Fruit fly (Drosophila melanogaster) whole organism, embryonic: ENCODE data around the gene CG32708.

Source experiments
- Atf3 ChIP-seq: fragments of 200-800 bp; sonication (Bioruptor generic); optimal IDR thresholded peaks from 3 replicates; lab custom pipeline; 2016; ENCODE audit warnings: missing biosample characterization, missing genetic modification characterization
- Atf6 ChIP-seq: fragments of 200-800 bp; sonication (Bioruptor generic); IDR thresholded peaks from 2 replicates; pipeline ENCODE4 v1.3.6; 2022; ENCODE audit warnings: missing biosample characterization, missing genetic modification characterization
- CG10543 ChIP-seq: fragments of 200-800 bp; sonication (Bioruptor generic); optimal IDR thresholded peaks from 3 replicates; lab custom pipeline; 2017; ENCODE audit warnings: missing biosample characterization, mild to moderate bottlenecking, missing genetic modification characterization, moderate library complexity
- CG11456 ChIP-seq: fragments of 200-800 bp; sonication (Bioruptor generic); IDR thresholded peaks from 3 replicates; pipeline ENCODE4 v1.3.6; 2022; ENCODE audit warnings: missing biosample characterization, missing genetic modification characterization
- CG12299 ChIP-seq: fragments of 200-800 bp; sonication (Bioruptor generic); optimal IDR thresholded peaks from 2 replicates; lab custom pipeline; 2018; ENCODE audit warnings: missing biosample characterization, mild to moderate bottlenecking, missing genetic modification characterization
- CG1529 ChIP-seq: fragments of 200-800 bp; sonication (Bioruptor generic); optimal IDR thresholded peaks from 3 replicates; lab custom pipeline; 2018; ENCODE audit warnings: missing biosample characterization, missing genetic modification characterization
- CG17328 ChIP-seq: fragments of 200-800 bp; sonication (Bioruptor generic); IDR thresholded peaks from 2 replicates; pipeline ENCODE4 v1.3.6; 2022; ENCODE audit warnings: missing biosample characterization, missing genetic modification characterization
- CG17829 ChIP-seq: fragments of 200-800 bp; optimal IDR thresholded peaks from 2 replicates; lab custom pipeline; 2019; ENCODE audit warnings: missing biosample characterization, mild to moderate bottlenecking, missing genetic modification characterization, moderate library complexity
- CG17912 ChIP-seq: fragments of 200-800 bp; sonication (Bioruptor generic); optimal IDR thresholded peaks from 2 replicates; lab custom pipeline; 2018; ENCODE audit warnings: missing biosample characterization, mild to moderate bottlenecking, missing genetic modification characterization
- CG1792 ChIP-seq: fragments of 200-800 bp; sonication (Bioruptor generic); optimal IDR thresholded peaks from 2 replicates; lab custom pipeline; 2016; ENCODE audit warnings: missing biosample characterization, missing genetic modification characterization
- CG2712 ChIP-seq: fragments of 200-800 bp; optimal IDR thresholded peaks from 3 replicates; lab custom pipeline; 2019; ENCODE audit warnings: missing biosample characterization, mild to moderate bottlenecking, missing genetic modification characterization, moderate library complexity
- CG2875 ChIP-seq: fragments of 200-800 bp; sonication (Bioruptor generic); optimal IDR thresholded peaks from 2 replicates; lab custom pipeline; 2017; ENCODE audit warnings: missing biosample characterization, mild to moderate bottlenecking, missing genetic modification characterization, missing genetic modification reagents
- CG31441 ChIP-seq: fragments of 200-800 bp; sonication (Bioruptor generic); IDR thresholded peaks from 2 replicates; pipeline ENCODE4 v1.3.6; 2022; ENCODE audit warnings: missing biosample characterization, missing genetic modification characterization
- CG42726 ChIP-seq: fragments of 200-800 bp; sonication (Bioruptor generic); IDR thresholded peaks from 2 replicates; pipeline ENCODE4 v1.3.6; 2022; ENCODE audit warnings: missing biosample characterization, missing genetic modification characterization; ENCODE audit not compliant: partially characterized antibody
- CG8388 ChIP-seq: fragments of 200-800 bp; sonication (Bioruptor generic); optimal IDR thresholded peaks from 2 replicates; lab custom pipeline; 2019; ENCODE audit warnings: missing biosample characterization, mild to moderate bottlenecking, missing genetic modification characterization, moderate library complexity
- CG9215 ChIP-seq: fragments of 200-800 bp; sonication (Bioruptor generic); IDR thresholded peaks from 2 replicates; pipeline ENCODE4 v1.3.6; 2022; ENCODE audit warnings: missing biosample characterization, missing genetic modification characterization
- CrebB ChIP-seq: fragments of 200-800 bp; sonication (Bioruptor generic); optimal IDR thresholded peaks from 3 replicates; lab custom pipeline; 2018; ENCODE audit warnings: missing biosample characterization, mild to moderate bottlenecking, missing genetic modification characterization
- Doc3 ChIP-seq: fragments of 200-800 bp; sonication (Bioruptor generic); IDR thresholded peaks from 3 replicates; pipeline ENCODE4 v1.3.6; 2022; ENCODE audit warnings: missing biosample characterization, missing genetic modification characterization; ENCODE audit not compliant: partially characterized antibody
- ERR ChIP-seq: fragments of 200-800 bp; sonication (Bioruptor generic); optimal IDR thresholded peaks from 2 replicates; lab custom pipeline; 2016; ENCODE audit warnings: missing biosample characterization, missing genetic modification characterization
- Fer2 ChIP-seq: fragments of 200-800 bp; sonication (Bioruptor generic); optimal IDR thresholded peaks from 2 replicates; lab custom pipeline; 2018; ENCODE audit warnings: missing biosample characterization, mild to moderate bottlenecking, missing genetic modification characterization, moderate library complexity
- H2.0 ChIP-seq: fragments of 200-800 bp; sonication (Bioruptor generic); IDR thresholded peaks from 2 replicates; pipeline ENCODE4 v1.3.6; 2022; ENCODE audit warnings: missing biosample characterization, missing genetic modification characterization
- HmgZ ChIP-seq: fragments of 200-800 bp; sonication (Bioruptor generic); optimal IDR thresholded peaks from 2 replicates; lab custom pipeline; 2018; ENCODE audit warnings: missing biosample characterization, mild to moderate bottlenecking, missing genetic modification characterization
- Hmx ChIP-seq: fragments of 200-800 bp; sonication (Bioruptor generic); optimal IDR thresholded peaks from 2 replicates; lab custom pipeline; 2016; ENCODE audit warnings: missing biosample characterization, missing genetic modification characterization
- Lim3 ChIP-seq: fragments of 200-800 bp; sonication (Bioruptor generic); IDR thresholded peaks from 2 replicates; pipeline ENCODE4 v1.3.6; 2022; ENCODE audit warnings: missing biosample characterization, missing genetic modification characterization
- Mrtf ChIP-seq: fragments of 200-800 bp; sonication (Bioruptor generic); IDR thresholded peaks from 3 replicates; pipeline ENCODE4 v1.3.6; 2022; ENCODE audit warnings: missing biosample characterization, missing genetic modification characterization
- Ptx1 ChIP-seq: fragments of 200-800 bp; sonication (Bioruptor generic); IDR thresholded peaks from 2 replicates; pipeline ENCODE4 v1.3.6; 2022; ENCODE audit warnings: missing biosample characterization, missing genetic modification characterization
- ac ChIP-seq: fragments of 200-800 bp; sonication (Bioruptor generic); optimal IDR thresholded peaks from 3 replicates; lab custom pipeline; 2017; ENCODE audit warnings: missing biosample characterization, mild to moderate bottlenecking, missing genetic modification characterization
- aop ChIP-seq: fragments of 200-800 bp; sonication (Bioruptor generic); IDR thresholded peaks from 2 replicates; pipeline ENCODE4 v1.3.6; 2022; ENCODE audit warnings: missing biosample characterization, missing genetic modification characterization
- bab2 ChIP-seq: fragments of 200-800 bp; sonication (Bioruptor generic); optimal IDR thresholded peaks from 2 replicates; lab custom pipeline; 2016; ENCODE audit warnings: missing biosample characterization, missing genetic modification characterization
- bsh ChIP-seq, 2 experiments: fragments of 200-800 bp; sonication (Bioruptor generic); optimal IDR thresholded peaks; 2 replicates each; lab custom pipeline; 2017 to 2018; ENCODE audit warnings: mild to moderate bottlenecking in 2 of 2, missing biosample characterization in 2 of 2, missing genetic modification characterization in 2 of 2, moderate library complexity in 1 of 2
- cad ChIP-seq: fragments of >200 bp; optimal IDR thresholded peaks from 2 replicates; lab custom pipeline; 2017; ENCODE audit warnings: missing biosample characterization, missing genetic modification characterization
- corto ChIP-seq: fragments of 200-800 bp; sonication (Bioruptor generic); optimal IDR thresholded peaks from 2 replicates; lab custom pipeline; 2016; ENCODE audit warnings: missing biosample characterization, mild to moderate bottlenecking, missing genetic modification characterization, moderate library complexity
- crol ChIP-seq: fragments of 200-800 bp; sonication (Bioruptor generic); IDR thresholded peaks from 2 replicates; pipeline ENCODE4 v1.3.6; 2022; ENCODE audit warnings: missing biosample characterization, missing genetic modification characterization
- cwo ChIP-seq: fragments of 200-800 bp; sonication (Bioruptor generic); optimal IDR thresholded peaks from 3 replicates; lab custom pipeline; 2017; ENCODE audit warnings: missing biosample characterization, missing genetic modification characterization, mild to moderate bottlenecking, moderate library complexity, missing genetic modification reagents
- dan ChIP-seq: fragments of 200-800 bp; sonication (Bioruptor generic); IDR thresholded peaks from 2 replicates; pipeline ENCODE4 v1.3.6; 2022; ENCODE audit warnings: missing biosample characterization, missing genetic modification characterization
- dm ChIP-seq: fragments of 200-800 bp; sonication (Bioruptor generic); optimal IDR thresholded peaks from 3 replicates; lab custom pipeline; 2016; ENCODE audit warnings: missing biosample characterization, missing genetic modification characterization
- en ChIP-seq: fragments of 200-800 bp; sonication (Bioruptor generic); optimal IDR thresholded peaks from 2 replicates; lab custom pipeline; 2016; ENCODE audit warnings: missing biosample characterization, missing genetic modification characterization
- fd102C ChIP-seq: fragments of 200-800 bp; sonication (Bioruptor generic); optimal IDR thresholded peaks from 2 replicates; lab custom pipeline; 2018; ENCODE audit warnings: missing biosample characterization, mild to moderate bottlenecking, missing genetic modification characterization, moderate library complexity
- ham ChIP-seq: fragments of 200-800 bp; sonication (Bioruptor generic); IDR thresholded peaks from 2 replicates; pipeline ENCODE4 v1.3.6; 2022; ENCODE audit warnings: missing biosample characterization, missing genetic modification characterization
- hth ChIP-seq: fragments of >200 bp; optimal IDR thresholded peaks from 2 replicates; lab custom pipeline; 2017; ENCODE audit warnings: inconsistent platforms
- klu ChIP-seq: fragments of 200-800 bp; sonication (Bioruptor generic); IDR thresholded peaks from 2 replicates; pipeline ENCODE4 v1.3.6; 2022; ENCODE audit warnings: missing biosample characterization, missing genetic modification characterization
- lab ChIP-seq: fragments of 200-800 bp; sonication (Bioruptor generic); optimal IDR thresholded peaks from 3 replicates; lab custom pipeline; 2017; ENCODE audit warnings: missing biosample characterization, missing genetic modification characterization, mild to moderate bottlenecking, moderate library complexity, missing genetic modification reagents
- lbe ChIP-seq: fragments of 200-800 bp; sonication (Bioruptor generic); optimal IDR thresholded peaks from 2 replicates; lab custom pipeline; 2016; ENCODE audit warnings: missing biosample characterization, mild to moderate bottlenecking, missing genetic modification characterization
- mld ChIP-seq: fragments of 200-800 bp; sonication (Bioruptor generic); IDR thresholded peaks from 3 replicates; pipeline ENCODE4 v1.3.6; 2022; ENCODE audit warnings: missing biosample characterization, missing genetic modification characterization; ENCODE audit not compliant: partially characterized antibody
- sim ChIP-seq: fragments of 200-800 bp; sonication (Bioruptor generic); IDR thresholded peaks from 2 replicates; pipeline ENCODE4 v1.3.6; 2022; ENCODE audit warnings: missing biosample characterization, missing genetic modification characterization
- ssp ChIP-seq: fragments of 200-800 bp; sonication (Bioruptor generic); IDR thresholded peaks from 2 replicates; pipeline ENCODE4 v1.3.6; 2022; ENCODE audit warnings: missing biosample characterization, missing genetic modification characterization
- stc ChIP-seq: fragments of 200-800 bp; sonication (Bioruptor generic); IDR thresholded peaks from 2 replicates; pipeline ENCODE4 v1.3.6; 2022; ENCODE audit warnings: missing biosample characterization, missing genetic modification characterization
- tap ChIP-seq: fragments of 200-800 bp; optimal IDR thresholded peaks from 3 replicates; lab custom pipeline; 2019; ENCODE audit warnings: missing biosample characterization, mild to moderate bottlenecking, missing genetic modification characterization, moderate library complexity
- tio ChIP-seq: fragments of 200-800 bp; sonication (Bioruptor generic); optimal IDR thresholded peaks from 2 replicates; lab custom pipeline; 2017; ENCODE audit warnings: missing biosample characterization, missing genetic modification characterization, inconsistent platforms
- trem ChIP-seq: fragments of 200-800 bp; optimal IDR thresholded peaks from 3 replicates; lab custom pipeline; 2019; ENCODE audit warnings: missing biosample characterization, mild to moderate bottlenecking, missing genetic modification characterization, moderate library complexity
- twi ChIP-seq: fragments of 200-800 bp; optimal IDR thresholded peaks from 2 replicates; lab custom pipeline; 2019; ENCODE audit warnings: missing biosample characterization, mild to moderate bottlenecking, missing genetic modification characterization, moderate library complexity

The CG32708 gene

DNA sequence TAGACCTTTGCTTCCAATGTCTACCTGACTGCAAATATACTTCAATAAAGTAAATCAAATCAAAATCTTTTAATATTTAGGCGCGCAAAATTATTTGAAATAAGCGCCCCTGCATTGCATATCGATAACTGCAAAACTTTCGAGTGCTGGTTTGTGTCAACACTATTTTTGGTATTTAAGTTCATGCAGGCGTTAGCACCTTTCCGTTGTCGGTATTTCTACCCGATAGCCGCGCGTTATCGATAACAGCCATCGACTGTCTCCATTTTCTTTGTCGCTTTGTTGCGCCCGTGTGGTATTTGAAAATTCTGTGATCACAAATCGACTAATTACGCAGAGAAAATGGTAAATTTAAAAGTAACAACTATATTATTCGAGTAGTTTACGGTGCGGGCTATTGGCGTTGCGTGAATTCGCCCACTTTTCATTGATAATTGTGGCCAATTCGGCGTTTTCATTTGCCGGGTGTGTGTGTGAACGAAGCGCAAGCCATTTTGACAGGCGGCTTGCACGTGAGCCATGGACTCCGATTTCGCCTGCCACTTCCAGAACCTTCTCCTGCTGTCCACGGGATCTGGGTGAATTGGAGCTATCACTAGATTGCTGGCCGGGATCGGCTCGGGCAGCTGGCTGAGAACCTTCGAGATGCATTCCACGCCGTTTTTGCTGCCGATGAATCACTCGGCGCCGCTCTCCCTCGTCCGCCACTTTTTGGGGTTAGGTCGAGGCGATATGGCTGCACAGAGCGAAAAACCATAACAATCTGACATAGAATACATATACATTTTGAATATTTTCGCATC is 3.7 kb downstream of the CG32708 start, which contains the start of gene CCT2 (continued):
- TF ChIP-seq Hmx (GFP tag; lab: Kevin White, UChicago), result no peak
- TF ChIP-seq klu, result no peak
- TF ChIP-seq aop, result no peak
- no peak for TF ChIP-seq en
- no peak for TF ChIP-seq H2.0 (GFP tag; lab: Robert Waterston, UW)
- TF ChIP-seq lbe, result no peak
- no peak for TF ChIP-seq CG1792 (GFP tag; lab: Kevin White, UChicago)
- TF ChIP-seq mld (GFP tag; lab: Robert Waterston, UW), result 0 out of 3 replicates have a peak, but pooled peaks have one; percentile 23
- TF ChIP-seq CG9215, result no peak
- no peak for TF ChIP-seq lab
- no peak for TF ChIP-seq ssp (GFP tag; lab: Robert Waterston, UW)
- no peak for TF ChIP-seq dan (GFP tag; lab: Robert Waterston, UW)
- peak; percentile 71 for TF ChIP-seq dm (GFP tag; lab: Kevin White, UChicago)
- TF ChIP-seq CG8388, result no peak
- no peak for TF ChIP-seq bsh (GFP tag; optimal IDR thresholded peaks at IDR 0.05; lab: Kevin White, UChicago)
- no peak for TF ChIP-seq CG31441 (GFP tag; lab: Robert Waterston, UW)
- no peak for TF ChIP-seq tio (GFP tag; lab: Kevin White, UChicago)
- no peak for TF ChIP-seq tap
- TF ChIP-seq trem (tag; lab: Kevin White, UChicago), result peak; percentile 46
- no peak for TF ChIP-seq crol (GFP tag; lab: Robert Waterston, UW)
- TF ChIP-seq CG2875 (GFP tag; lab: Kevin White, UChicago), result no peak
- TF ChIP-seq twi, result no peak
- no peak for TF ChIP-seq CG12299 (tag; lab: Kevin White, UChicago)
- TF ChIP-seq ERR (GFP tag; lab: Kevin White, UChicago), result no peak
- no peak for TF ChIP-seq Lim3 (GFP tag; lab: Robert Waterston, UW)
- no peak for TF ChIP-seq sim (GFP tag; lab: Robert Waterston, UW)
- no peak for TF ChIP-seq cwo (GFP tag; lab: Kevin White, UChicago)
- TF ChIP-seq cad (GFP tag; lab: Kevin White, UChicago), result no peak
- TF ChIP-seq bab2, result no peak
- TF ChIP-seq CG11456, result no peak
- TF ChIP-seq ham (GFP tag; lab: Robert Waterston, UW), result no peak
- TF ChIP-seq Mrtf (GFP tag; lab: Robert Waterston, UW), result no peak
- no peak for TF ChIP-seq CG17328 (GFP tag; lab: Robert Waterston, UW)
- no peak for TF ChIP-seq corto (GFP tag; lab: Kevin White, UChicago)
- no peak for TF ChIP-seq hth (lab: Kevin White, UChicago)
- peak; percentile 10 for TF ChIP-seq CG2712 (tag; lab: Kevin White, UChicago)
- no peak for TF ChIP-seq stc (GFP tag; lab: Robert Waterston, UW)
- no peak for TF ChIP-seq fd102C (GFP tag; lab: Kevin White, UChicago)
- no peak for TF ChIP-seq ac
- no peak for TF ChIP-seq Atf3 (GFP tag; lab: Kevin White, UChicago)
- no peak for TF ChIP-seq CG17912
- TF ChIP-seq CG42726, result 0 out of 2 replicates have a peak, but pooled peaks have one; percentile 28
- no peak for TF ChIP-seq Atf6 (GFP tag; lab: Robert Waterston, UW)
- no peak for TF ChIP-seq Ptx1 (GFP tag; lab: Robert Waterston, UW)
- no peak for TF ChIP-seq CG1529
- no peak for TF ChIP-seq HmgZ
- no peak for TF ChIP-seq CrebB (tag; lab: Kevin White, UChicago)
- peak; percentile 27 for TF ChIP-seq CG17829
- no peak for TF ChIP-seq Fer2
- TF ChIP-seq Doc3 (GFP tag; lab: Robert Waterston, UW), result no peak
- no peak for TF ChIP-seq CG10543 (GFP tag; lab: Kevin White, UChicago)
